Fruit fly (Drosophila melanogaster): Measurements from ENCODE around the gene CG43317.

The CG43317 gene

dm6 chr3R:15794258-15794727, 39.9 kb downstream of the CG43317 start (continued):
- TF ChIP-seq gem (tag; optimal IDR thresholded peaks at IDR 0.05) (peak; percentile 41), ems (GFP tag; optimal IDR thresholded peaks at IDR 0.05) (peak; percentile 29), CG13123 (GFP tag; optimal IDR thresholded peaks at IDR 0.05) (peak; percentile 62), hth (optimal IDR thresholded peaks at IDR 0.05) (no peak), schlank (tag; optimal IDR thresholded peaks at IDR 0.05) (peak; percentile 13), Chrac-16 (GFP tag; optimal IDR thresholded peaks at IDR 0.05) (no peak), Doc2 (GFP tag; IDR thresholded peaks at IDR 0.05) (no peak), CG10274 (GFP tag; optimal IDR thresholded peaks at IDR 0.05) (no peak), Atf3 (GFP tag; optimal IDR thresholded peaks at IDR 0.05) (no peak), Abd-B (GFP tag; optimal IDR thresholded peaks at IDR 0.05) (peak; percentile 5), lbe (GFP tag; optimal IDR thresholded peaks at IDR 0.05) (peak; percentile 30), da (GFP tag; optimal IDR thresholded peaks at IDR 0.05) (peak; percentile 22), sima (GFP tag; optimal IDR thresholded peaks at IDR 0.05) (no peak), dan (GFP tag; IDR thresholded peaks at IDR 0.05) (no peak), jigr1 (GFP tag; IDR thresholded peaks at IDR 0.05) (no peak), cwo (GFP tag; optimal IDR thresholded peaks at IDR 0.05) (no peak), crp (GFP tag; optimal IDR thresholded peaks at IDR 0.05) (no peak), CG10462 (GFP tag; optimal IDR thresholded peaks at IDR 0.05) (no peak), CG3407 (GFP tag; optimal IDR thresholded peaks at IDR 0.05) (peak; percentile 13), CHES-1-like (GFP tag; optimal IDR thresholded peaks at IDR 0.05) (peak; percentile 67), wek (GFP tag; optimal IDR thresholded peaks at IDR 0.05) (peak; percentile 58), NC2β (GFP tag; optimal IDR thresholded peaks at IDR 0.05) (no peak), D19B (GFP tag; optimal IDR thresholded peaks at IDR 0.05) (no peak), CG6683 (GFP tag; optimal IDR thresholded peaks at IDR 0.05) (no peak), YL-1 (GFP tag; optimal IDR thresholded peaks at IDR 0.05) (peak; percentile 60), aop (GFP tag; IDR thresholded peaks at IDR 0.05) (no peak), otp (GFP tag; IDR thresholded peaks at IDR 0.05) (no peak), Camta (GFP tag; optimal IDR thresholded peaks at IDR 0.05) (no peak), ranshi (GFP tag; IDR thresholded peaks at IDR 0.05) (peak; percentile 35; the same call in 1 of the 2 replicates), CG10654 (GFP tag; optimal IDR thresholded peaks at IDR 0.05) (no peak), vvl (GFP tag; IDR thresholded peaks at IDR 0.05) (peak; percentile 52), CG12769 (tag; optimal IDR thresholded peaks at IDR 0.05) (no peak), CG6254 (GFP tag; optimal IDR thresholded peaks at IDR 0.05) (no peak), sob (GFP tag; IDR thresholded peaks at IDR 0.05) (peak; percentile 59), CG2129 (GFP tag; IDR thresholded peaks at IDR 0.05; ENCODE audit: partially characterized antibody) (no peak), CG31388 (GFP tag; optimal IDR thresholded peaks at IDR 0.05) (no peak), esg (GFP tag; conservative IDR thresholded peaks at IDR 0.05) (no peak), grau (tag; optimal IDR thresholded peaks at IDR 0.05) (peak; percentile 16), CG9609 (GFP tag; optimal IDR thresholded peaks at IDR 0.05) (no peak), CG17912 (GFP tag; optimal IDR thresholded peaks at IDR 0.05) (peak; percentile 71), CG15011 (GFP tag; optimal IDR thresholded peaks at IDR 0.05) (peak; percentile 23), CG17568 (GFP tag; optimal IDR thresholded peaks at IDR 0.05) (no peak), unpg (GFP tag; optimal IDR thresholded peaks at IDR 0.05) (peak; percentile 4), CG11085 (GFP tag; IDR thresholded peaks at IDR 0.05) (no peak), Sox102F (GFP tag; optimal IDR thresholded peaks at IDR 0.05) (no peak), Trl (optimal IDR thresholded peaks at IDR 0.05) (peak in 1 of 2 experiments; percentile 31), Trl (GFP tag; optimal IDR thresholded peaks at IDR 0.05) (peak; percentile 57), CG13894 (tag; optimal IDR thresholded peaks at IDR 0.05) (peak; percentile 29), CG10366 (GFP tag; IDR thresholded peaks at IDR 0.05) (no peak), CG13424 (tag; optimal IDR thresholded peaks at IDR 0.05) (peak; percentile 14), tgo (GFP tag; IDR thresholded peaks at IDR 0.05) (no peak), fd3F (GFP tag; optimal IDR thresholded peaks at IDR 0.05) (peak; percentile 13)

Measured in whole organism, embryonic.